Worm (Caenorhabditis elegans) whole organism, young adult: ENCODE measurements around the gene F38A6.5.

Experiments used
- B0261.1 ChIP-seq: sonication (generic microtip); optimal IDR thresholded peaks from 2 replicates; lab custom pipeline; 2016; ENCODE audit warnings: mild to moderate bottlenecking, missing genetic modification characterization, moderate library complexity, missing compliant biosample characterization
- C06A6.2 ChIP-seq: fragments of 200-800 bp; sonication (Bioruptor generic); conservative IDR thresholded peaks from 2 replicates; pipeline ENCODE4 v1.3.6; 2022; ENCODE audit warnings: missing genetic modification characterization, missing compliant biosample characterization
- K11D2.4 ChIP-seq: fragments of 200-800 bp; sonication (Bioruptor generic); IDR thresholded peaks from 2 replicates; pipeline ENCODE4 v1.3.6; 2022; ENCODE audit warnings: missing genetic modification reagents, missing genetic modification characterization, missing compliant biosample characterization
- T07F8.4 ChIP-seq: sonication (generic microtip); optimal IDR thresholded peaks from 2 replicates; lab custom pipeline; 2016; ENCODE audit warnings: mild to moderate bottlenecking, missing genetic modification characterization, moderate library complexity, missing compliant biosample characterization
- Y56A3A.18 ChIP-seq: fragments of 200-800 bp; sonication (Bioruptor generic); IDR thresholded peaks from 2 replicates; pipeline ENCODE4 v1.3.6; 2022; ENCODE audit warnings: missing genetic modification reagents, missing genetic modification characterization, missing compliant biosample characterization
- Y95B8A.8 ChIP-seq: fragments of 200-800 bp; sonication (Bioruptor generic); IDR thresholded peaks from 2 replicates; pipeline ENCODE4 v1.3.6; 2022; ENCODE audit warnings: missing genetic modification reagents, missing genetic modification characterization, missing compliant biosample characterization
- ama-1 ChIP-seq, 3 experiments: fragments of 150-350 bp in 1 of 3; sonication (generic microtip) in 2 of 3; optimal IDR thresholded peaks; 2 replicates each; lab custom pipeline; 2014 to 2018; ENCODE audit warnings: missing biosample characterization in 2 of 3, missing genetic modification characterization in 2 of 3, missing genetic modification reagents in 2 of 3
- attf-3 ChIP-seq: fragments of 200-800 bp; sonication (Bioruptor generic); conservative IDR thresholded peaks from 2 replicates; pipeline ENCODE4 v1.3.6; 2022; ENCODE audit warnings: missing genetic modification reagents, missing genetic modification characterization, missing compliant biosample characterization
- bed-2 ChIP-seq: fragments of 200-800 bp; sonication (Bioruptor generic); IDR thresholded peaks from 2 replicates; pipeline ENCODE4 v1.3.6; 2022; ENCODE audit warnings: missing genetic modification reagents, missing genetic modification characterization, missing compliant biosample characterization
- cebp-1 ChIP-seq, 2 experiments: fragments of 200-800 bp in 1 of 2; sonication (Bioruptor generic) in 1 of 2; sonication (generic microtip) in 1 of 2; IDR thresholded peaks in 1 of 2; optimal IDR thresholded peaks in 1 of 2; 2 replicates each; pipeline versions ENCODE4 v1.3.6 to Lab custom; 2017 to 2022; ENCODE audit warnings: missing compliant biosample characterization in 2 of 2, missing genetic modification characterization in 2 of 2, mild to moderate bottlenecking in 1 of 2, missing genetic modification reagents in 1 of 2, moderate library complexity in 1 of 2
- die-1 ChIP-seq: sonication (generic microtip); optimal IDR thresholded peaks from 2 replicates; lab custom pipeline; 2016; ENCODE audit warnings: missing genotype, mild to moderate bottlenecking, missing genetic modification characterization, missing compliant biosample characterization
- dpl-1 ChIP-seq: fragments of 150-350 bp; optimal IDR thresholded peaks from 2 replicates; lab custom pipeline; 2014; ENCODE audit warnings: missing biosample characterization, missing genetic modification reagents, missing genetic modification characterization
- egl-44 ChIP-seq: fragments of 200-800 bp; sonication (Bioruptor generic); IDR thresholded peaks from 2 replicates; pipeline ENCODE4 v1.3.6; 2022; ENCODE audit warnings: missing genetic modification reagents, missing genetic modification characterization, missing compliant biosample characterization
- fkh-3 ChIP-seq: sonication (generic microtip); optimal IDR thresholded peaks from 2 replicates; lab custom pipeline; 2016; ENCODE audit warnings: mild to moderate bottlenecking, missing genetic modification characterization, missing compliant biosample characterization
- hlh-26 ChIP-seq: fragments of 200-800 bp; sonication (Bioruptor generic); conservative IDR thresholded peaks from 2 replicates; pipeline ENCODE4 v1.3.6; 2022; ENCODE audit warnings: missing genetic modification reagents, missing genetic modification characterization, missing compliant biosample characterization
- hmg-20 ChIP-seq: fragments of 200-800 bp; sonication (Bioruptor generic); IDR thresholded peaks from 2 replicates; pipeline ENCODE4 v1.3.6; 2022; ENCODE audit warnings: missing genetic modification reagents, missing genetic modification characterization, missing compliant biosample characterization
- hrde-1 ChIP-seq: sonication (generic microtip); optimal IDR thresholded peaks from 2 replicates; lab custom pipeline; 2016; ENCODE audit warnings: missing genetic modification characterization, mild to moderate bottlenecking, missing compliant biosample characterization, moderate library complexity, missing genotype, missing genetic modification reagents, borderline replicate concordance
- lag-1 ChIP-seq: fragments of 200-800 bp; sonication (Bioruptor generic); IDR thresholded peaks from 2 replicates; pipeline ENCODE4 v1.3.6; 2022; ENCODE audit warnings: missing genetic modification reagents, missing genetic modification characterization, missing compliant biosample characterization
- let-607 ChIP-seq, 2 experiments: fragments of 200-800 bp in 1 of 2; sonication (Bioruptor generic) in 1 of 2; sonication (generic microtip) in 1 of 2; optimal IDR thresholded peaks; 2 replicates each; lab custom pipeline; 2016 to 2018; ENCODE audit warnings: mild to moderate bottlenecking in 2 of 2, missing compliant biosample characterization in 2 of 2, missing genetic modification characterization in 2 of 2, moderate library complexity in 2 of 2, missing genotype in 1 of 2
- madf-6 ChIP-seq: fragments of 200-800 bp; sonication (Bioruptor generic); IDR thresholded peaks from 2 replicates; pipeline ENCODE4 v1.3.6; 2022; ENCODE audit warnings: missing genetic modification reagents, missing genetic modification characterization, missing compliant biosample characterization
- mxl-1 ChIP-seq: sonication (generic microtip); optimal IDR thresholded peaks from 2 replicates; lab custom pipeline; 2016; ENCODE audit warnings: missing genetic modification characterization, missing compliant biosample characterization
- nhr-80 ChIP-seq: sonication (generic microtip); optimal IDR thresholded peaks from 2 replicates; lab custom pipeline; 2016; ENCODE audit warnings: missing genetic modification characterization, missing compliant biosample characterization
- pha-4 ChIP-seq: fragments of 150-350 bp; sonication (generic microtip); optimal IDR thresholded peaks from 2 replicates; lab custom pipeline; 2014; ENCODE audit warnings: missing biosample characterization, missing genetic modification reagents, missing genetic modification characterization
- rcor-1 ChIP-seq: fragments of 200-800 bp; sonication (Bioruptor generic); IDR thresholded peaks from 2 replicates; pipeline ENCODE4 v1.3.6; 2022; ENCODE audit warnings: missing genetic modification reagents, missing genetic modification characterization, missing compliant biosample characterization
- somi-1 ChIP-seq: fragments of 200-800 bp; sonication (Bioruptor generic); optimal IDR thresholded peaks from 2 replicates; lab custom pipeline; 2018; ENCODE audit warnings: mild to moderate bottlenecking, missing genetic modification characterization, missing compliant biosample characterization
- sptf-2 ChIP-seq: fragments of 200-800 bp; sonication (Bioruptor generic); optimal IDR thresholded peaks from 2 replicates; lab custom pipeline; 2018; ENCODE audit warnings: mild to moderate bottlenecking, missing genetic modification characterization, missing compliant biosample characterization
- zfh-2 ChIP-seq: fragments of 200-800 bp; sonication (Bioruptor generic); conservative IDR thresholded peaks from 2 replicates; pipeline ENCODE4 v1.3.6; 2022; ENCODE audit warnings: missing genetic modification reagents, missing genetic modification characterization, missing compliant biosample characterization
- ztf-22 ChIP-seq: fragments of 200-800 bp; sonication (Bioruptor generic); optimal IDR thresholded peaks from 2 replicates; lab custom pipeline; 2018; ENCODE audit warnings: mild to moderate bottlenecking, missing genetic modification characterization, moderate library complexity, missing compliant biosample characterization

Gene F38A6.5

DNA sequence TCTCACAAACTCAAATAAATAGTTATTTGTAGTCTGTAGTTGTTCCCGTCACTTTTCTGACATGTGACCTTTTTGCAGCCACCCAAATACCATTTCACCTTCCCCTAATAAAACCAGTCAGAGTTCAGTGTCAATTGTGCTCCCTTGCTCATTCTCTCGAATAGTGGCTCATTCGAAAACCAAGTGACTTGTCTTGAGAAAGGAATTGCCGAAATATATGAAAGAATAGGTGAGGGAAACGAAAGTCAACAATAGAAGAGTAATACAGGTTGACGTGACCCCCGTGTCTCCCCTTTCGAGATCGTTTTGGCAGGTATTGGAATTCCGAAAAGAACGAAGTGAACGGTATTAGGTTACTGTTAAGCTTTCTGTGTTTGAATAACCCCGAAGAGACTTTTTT is 10.4 kb downstream of the F38A6.5 start:
- TF ChIP-seq attf-3 (GFP tag; lab: Robert Waterston, UW) (no peak), dpl-1 (GFP tag; lab: Kevin White, UChicago) (no peak), hmg-20 (GFP tag; lab: Robert Waterston, UW) (no peak), K11D2.4 (GFP tag; lab: Robert Waterston, UW) (no peak), egl-44 (GFP tag; lab: Robert Waterston, UW) (no peak), let-607 (tag; optimal IDR thresholded peaks at IDR 0.05; lab: Kevin White, UChicago) (no peak), mxl-1 (tag; lab: Kevin White, UChicago) (no peak), madf-6 (GFP tag; lab: Robert Waterston, UW) (no peak), B0261.1 (tag; lab: Kevin White, UChicago) (no peak), Y95B8A.8 (GFP tag; lab: Robert Waterston, UW) (no peak), ztf-22 (GFP tag; lab: Kevin White, UChicago) (no peak), bed-2 (GFP tag; lab: Robert Waterston, UW) (no peak), C06A6.2 (no peak)

- TF ChIP-seq hlh-26 (GFP tag; lab: Robert Waterston, UW) = no peak
- TF ChIP-seq fkh-3 (tag; lab: Kevin White, UChicago) = no peak
- TF ChIP-seq rcor-1 (GFP tag; lab: Robert Waterston, UW) = no peak
- TF ChIP-seq T07F8.4 (tag; lab: Kevin White, UChicago) = no peak
- no peak for TF ChIP-seq die-1 (tag; lab: Kevin White, UChicago)
- no peak for TF ChIP-seq sptf-2 (GFP tag; lab: Kevin White, UChicago)
- TF ChIP-seq lag-1 (GFP tag; lab: Robert Waterston, UW) = no peak
- TF ChIP-seq, all 124 proteins: peak for 0
Observed at ce11 chrV:20761758-20762157, 11.8 kb downstream of the F38A6.5 start.

DNA sequence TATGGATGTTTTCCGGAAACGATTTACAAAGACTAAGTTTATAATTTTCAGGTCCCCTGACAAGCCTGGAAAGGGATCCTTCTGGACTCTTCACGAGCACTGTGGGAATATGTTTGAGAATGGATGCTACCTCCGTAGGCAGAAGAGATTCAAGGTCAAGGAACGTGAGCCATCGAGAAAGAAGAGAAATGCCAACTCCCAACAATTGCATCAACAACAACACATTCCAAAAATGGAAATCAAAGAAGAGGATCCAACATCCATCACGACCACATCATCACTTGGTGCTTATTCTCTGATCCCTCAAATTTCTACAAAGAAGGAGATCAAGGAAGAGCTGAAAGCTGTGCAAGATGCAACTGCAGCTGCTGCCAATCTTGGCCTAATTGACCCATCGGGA is 15.4 kb downstream of the F38A6.5 start:
- no peak for TF ChIP-seq ama-1 (optimal IDR thresholded peaks at IDR 0.05; lab: Kevin White, UChicago)
- TF ChIP-seq ama-1 (GFP tag; optimal IDR thresholded peaks at IDR 0.05; lab: Kevin White, UChicago) = no peak

DNA sequence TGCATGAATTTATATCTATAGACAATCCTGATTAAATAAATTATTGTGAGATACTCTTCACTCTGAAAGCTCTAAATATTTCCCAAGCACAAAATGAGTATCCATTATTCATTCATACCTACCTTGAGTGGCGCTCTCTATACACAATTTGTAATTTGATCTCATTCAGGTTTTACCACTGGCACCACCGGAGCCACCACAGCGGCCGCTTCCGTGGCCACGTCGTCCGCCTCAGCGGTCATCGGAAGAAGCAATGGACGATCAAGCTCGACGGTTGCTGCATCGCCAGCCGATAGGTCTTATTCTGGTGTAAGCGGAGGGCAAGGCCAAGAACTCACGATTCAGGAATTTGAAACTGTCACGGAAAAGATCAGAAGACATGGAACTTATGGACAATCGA is 16.3 kb downstream of the F38A6.5 start:
- no peak for TF ChIP-seq hrde-1
- peak; percentile 66; the same call in 1 of the 2 replicates for TF ChIP-seq zfh-2 (GFP tag; lab: Robert Waterston, UW)

- peak; percentile 95 for TF ChIP-seq pha-4 (tag; lab: Kevin White, UChicago)
- TF ChIP-seq fkh-3 (tag; lab: Kevin White, UChicago) = peak; percentile 12
- TF ChIP-seq die-1 (tag; lab: Kevin White, UChicago) = no peak
- peak; percentile 66 for TF ChIP-seq zfh-2 (GFP tag; lab: Robert Waterston, UW)
Observed at ce11 chrV:20756385-20756996, 17.1 kb downstream of the F38A6.5 start.

ce11 chrV:20755494-20755893 is 18.1 kb downstream of the F38A6.5 start:
- TF ChIP-seq nhr-80 (tag; lab: Kevin White, UChicago) (peak; percentile 3), hmg-20 (GFP tag; lab: Robert Waterston, UW) (no peak), Y56A3A.18 (GFP tag; lab: Robert Waterston, UW) (no peak), pha-4 (tag; lab: Kevin White, UChicago) (no peak), cebp-1 (GFP tag; IDR thresholded peaks at IDR 0.05; lab: Robert Waterston, UW) (no peak), cebp-1 (tag; optimal IDR thresholded peaks at IDR 0.05; lab: Kevin White, UChicago) (peak; percentile 51), somi-1 (GFP tag; lab: Kevin White, UChicago) (no peak)
